Worm (Caenorhabditis elegans): ENCODE data around the gene C50E3.15.

DNA sequence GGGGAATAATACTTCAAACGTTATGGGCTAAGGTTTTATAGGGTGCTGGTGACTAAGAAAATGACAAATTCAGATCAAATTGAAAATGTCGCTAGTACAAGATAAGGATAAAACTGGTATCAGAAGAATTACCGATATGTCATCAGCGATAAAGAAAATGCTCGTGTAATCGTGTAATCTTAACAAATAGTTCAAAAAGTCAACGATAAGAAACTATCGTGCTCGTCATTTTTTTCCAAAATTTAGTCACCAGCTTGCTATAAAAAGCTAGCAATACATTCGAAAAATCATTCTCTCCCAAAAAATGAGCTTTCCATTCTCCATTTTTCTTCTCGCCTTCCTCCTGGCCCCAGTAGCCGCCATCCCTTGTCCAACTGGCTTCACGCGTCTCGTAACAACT is 19.6 kb downstream of the C50E3.15 start, which contains the start of gene clec-45:
- no peak for TF ChIP-seq unc-62 (GFP tag; optimal IDR thresholded peaks at IDR 0.05 in 1 of 2)
- TF ChIP-seq unc-62 (tag; optimal IDR thresholded peaks at IDR 0.05), result no peak
- TF ChIP-seq aha-1 (tag), result no peak
- TF ChIP-seq set-16 (GFP tag; IDR thresholded peaks at IDR 0.05), result no peak
- TF ChIP-seq lin-13 (GFP tag; optimal IDR thresholded peaks at IDR 0.05), result no peak
- no peak for TF ChIP-seq ztf-7 (tag; optimal IDR thresholded peaks at IDR 0.05)
- TF ChIP-seq ama-1 (optimal IDR thresholded peaks at IDR 0.05), result no peak
- TF ChIP-seq R02D3.7 (tag; optimal IDR thresholded peaks at IDR 0.05), result no peak
- no peak for TF ChIP-seq mxl-3 (GFP tag; optimal IDR thresholded peaks at IDR 0.05)
- TF ChIP-seq snpc-4 (tag; optimal IDR thresholded peaks at IDR 0.05), result no peak
- TF ChIP-seq egl-43 (GFP tag; IDR thresholded peaks at IDR 0.05), result no peak
- TF ChIP-seq hlh-30 (tag; optimal IDR thresholded peaks at IDR 0.05; ENCODE audit: insufficient read depth), result no peak

Measured in whole organism, L4 larva.